Fruit fly (Drosophila melanogaster): Measurements from ENCODE around the gene Manf.

The Manf gene

dm6 chr3R:16349111-16349655 lies at the start of gene Manf, which contains the start of gene CG14879:
TSS of gene Manf (plus strand) at chr3R:16349404.
TSS of gene CG14879 (minus strand) at chr3R:16349226.
- TF ChIP-seq Dll (optimal IDR thresholded peaks at IDR 0.05) (no peak), usp (GFP tag; optimal IDR thresholded peaks at IDR 0.05) (no peak), psq (optimal IDR thresholded peaks at IDR 0.05) (no peak), EcR (GFP tag; optimal IDR thresholded peaks at IDR 0.05) (no peak)

dm6 chr3R:16305185-16305989 lies 43.8 kb upstream of the Manf start, which contains the start of gene Zip89B:
TSS of gene Zip89B (plus strand) at chr3R:16305758.
- peak in 1 of 2 experiments; percentile 59 for TF ChIP-seq EcR (GFP tag; optimal IDR thresholded peaks at IDR 0.05)
- no peak for TF ChIP-seq usp (GFP tag; optimal IDR thresholded peaks at IDR 0.05)

- TF ChIP-seq psq (optimal IDR thresholded peaks at IDR 0.05) (no peak), usp (GFP tag; optimal IDR thresholded peaks at IDR 0.05) (no peak), Dll (optimal IDR thresholded peaks at IDR 0.05) (no peak), pan (optimal IDR thresholded peaks at IDR 0.05) (no peak), EcR (GFP tag; optimal IDR thresholded peaks at IDR 0.05) (no peak), CG8478 (optimal IDR thresholded peaks at IDR 0.05) (no peak)
These were observed 41.1 kb upstream of the Manf start for dm6 chr3R:16308057-16308456.

dm6 chr3R:16309302-16310080 lies 39.7 kb upstream of the Manf start:
- no peak for TF ChIP-seq usp (GFP tag; optimal IDR thresholded peaks at IDR 0.05)
- no peak for TF ChIP-seq psq (optimal IDR thresholded peaks at IDR 0.05)

- TF ChIP-seq Dll (optimal IDR thresholded peaks at IDR 0.05) (no peak), usp (GFP tag; optimal IDR thresholded peaks at IDR 0.05) (no peak), pan (optimal IDR thresholded peaks at IDR 0.05) (no peak), EcR (GFP tag; optimal IDR thresholded peaks at IDR 0.05) (no peak), CG8478 (optimal IDR thresholded peaks at IDR 0.05) (no peak), psq (optimal IDR thresholded peaks at IDR 0.05) (no peak)
These were observed 39.1 kb upstream of the Manf start for dm6 chr3R:16310081-16310493.

dm6 chr3R:16316747-16317146 lies 32.5 kb upstream of the Manf start:
- TF ChIP-seq usp (GFP tag; optimal IDR thresholded peaks at IDR 0.05), result no peak
- no peak for TF ChIP-seq Dll (optimal IDR thresholded peaks at IDR 0.05)
- TF ChIP-seq EcR (GFP tag; optimal IDR thresholded peaks at IDR 0.05), result no peak
- no peak for TF ChIP-seq CG8478 (optimal IDR thresholded peaks at IDR 0.05)
- TF ChIP-seq pan (optimal IDR thresholded peaks at IDR 0.05), result no peak

dm6 chr3R:16321538-16321937 lies 27.7 kb upstream of the Manf start, which contains the start of gene CG44044:
TSS of gene CG44044 (plus strand) at chr3R:16321838.
- TF ChIP-seq Dll (optimal IDR thresholded peaks at IDR 0.05), result no peak
- TF ChIP-seq pan (optimal IDR thresholded peaks at IDR 0.05), result no peak

dm6 chr3R:16323093-16323492 lies 26.1 kb upstream of the Manf start, which contains the start of gene CG6901:
TSS of gene CG6901 (plus strand) at chr3R:16323415.
- TF ChIP-seq pan (optimal IDR thresholded peaks at IDR 0.05) (no peak), EcR (GFP tag; optimal IDR thresholded peaks at IDR 0.05) (no peak), Dll (optimal IDR thresholded peaks at IDR 0.05) (no peak), psq (optimal IDR thresholded peaks at IDR 0.05) (no peak)

- TF ChIP-seq pan (optimal IDR thresholded peaks at IDR 0.05) (no peak), usp (GFP tag; optimal IDR thresholded peaks at IDR 0.05) (no peak), CG8478 (optimal IDR thresholded peaks at IDR 0.05) (no peak), EcR (GFP tag; optimal IDR thresholded peaks at IDR 0.05) (no peak), psq (optimal IDR thresholded peaks at IDR 0.05) (no peak), Dll (optimal IDR thresholded peaks at IDR 0.05) (no peak)
These were observed 24.0 kb upstream of the Manf start, which contains the start of gene CG17929 for dm6 chr3R:16325192-16325591. TSS of gene CG17929 (plus strand) at chr3R:16325492.

- no peak for TF ChIP-seq Dll (optimal IDR thresholded peaks at IDR 0.05)
- no peak for TF ChIP-seq EcR (GFP tag; optimal IDR thresholded peaks at IDR 0.05)
- TF ChIP-seq CG8478 (optimal IDR thresholded peaks at IDR 0.05), result no peak
- TF ChIP-seq psq (optimal IDR thresholded peaks at IDR 0.05), result no peak
- TF ChIP-seq pan (optimal IDR thresholded peaks at IDR 0.05), result no peak
- TF ChIP-seq usp (GFP tag; optimal IDR thresholded peaks at IDR 0.05), result no peak
These were observed 21.7 kb upstream of the Manf start, which contains the start of gene CG17930 for dm6 chr3R:16327549-16327948. TSS of gene CG17930 (plus strand) at chr3R:16327849.

- TF ChIP-seq Dll (optimal IDR thresholded peaks at IDR 0.05) (no peak), psq (optimal IDR thresholded peaks at IDR 0.05) (no peak), usp (GFP tag; optimal IDR thresholded peaks at IDR 0.05) (no peak), EcR (GFP tag; optimal IDR thresholded peaks at IDR 0.05) (no peak), CG8478 (optimal IDR thresholded peaks at IDR 0.05) (no peak), pan (optimal IDR thresholded peaks at IDR 0.05) (no peak)
These were observed 19.4 kb upstream of the Manf start for dm6 chr3R:16329797-16330196.

- TF ChIP-seq usp (GFP tag; optimal IDR thresholded peaks at IDR 0.05), result no peak
- TF ChIP-seq EcR (GFP tag; optimal IDR thresholded peaks at IDR 0.05), result peak in 1 of 2 experiments; percentile 16
- no peak for TF ChIP-seq CG8478 (optimal IDR thresholded peaks at IDR 0.05)
- no peak for TF ChIP-seq psq (optimal IDR thresholded peaks at IDR 0.05)
These were observed 17.3 kb upstream of the Manf start for dm6 chr3R:16331809-16332343.
